Worm (Caenorhabditis elegans): ENCODE results near the gene ZC239.20.

ZC239.20 gene

ce11 chrII:3245836-3246235 lies 39.5 kb upstream of the ZC239.20 start, which contains the start of gene C17F4.7 (continued):
- TF ChIP-seq gei-17 (GFP tag; optimal IDR thresholded peaks at IDR 0.05) (no peak), madf-6 (GFP tag; IDR thresholded peaks at IDR 0.05) (no peak), B0336.3 (GFP tag; IDR thresholded peaks at IDR 0.05) (0 out of 2 replicates have a peak, but pooled peaks have one; percentile 16), snpc-1.1 (tag; optimal IDR thresholded peaks at IDR 0.05; ENCODE audit: insufficient read depth) (no peak), F33H1.4 (GFP tag; IDR thresholded peaks at IDR 0.05) (no peak), mcd-1 (GFP tag; IDR thresholded peaks at IDR 0.05) (no peak), C06A6.2 (GFP tag; conservative IDR thresholded peaks at IDR 0.05) (no peak), lsy-27 (tag; optimal IDR thresholded peaks at IDR 0.05; ENCODE audit: borderline replicate concordance, insufficient read depth) (no peak), T26A5.8 (tag; optimal IDR thresholded peaks at IDR 0.05) (no peak), efl-1 (GFP tag; optimal IDR thresholded peaks at IDR 0.05) (no peak), nhr-90 (tag; optimal IDR thresholded peaks at IDR 0.05) (no peak), dpl-1 (GFP tag; optimal IDR thresholded peaks at IDR 0.05) (no peak), zfh-2 (GFP tag; conservative IDR thresholded peaks at IDR 0.05) (no peak), madf-8 (GFP tag; conservative IDR thresholded peaks at IDR 0.05) (no peak), Y95B8A.8 (GFP tag; IDR thresholded peaks at IDR 0.05) (no peak), bed-1 (GFP tag; IDR thresholded peaks at IDR 0.05) (no peak), snpc-3.4 (tag; optimal IDR thresholded peaks at IDR 0.05) (no peak), ceh-27 (GFP tag; optimal IDR thresholded peaks at IDR 0.05) (no peak), F23B12.7 (tag; optimal IDR thresholded peaks at IDR 0.05; ENCODE audit: insufficient read depth) (no peak), K11D2.4 (GFP tag; IDR thresholded peaks at IDR 0.05) (no peak), B0035.1 (tag; optimal IDR thresholded peaks at IDR 0.05) (no peak), hrde-1 (tag; optimal IDR thresholded peaks at IDR 0.05; ENCODE audit: borderline replicate concordance) (no peak), die-1 (tag; optimal IDR thresholded peaks at IDR 0.05) (no peak), ceh-100 (GFP tag; IDR thresholded peaks at IDR 0.05) (no peak), D2030.7 (GFP tag; IDR thresholded peaks at IDR 0.05) (no peak), rec-8 (tag; optimal IDR thresholded peaks at IDR 0.05) (no peak), hmg-20 (GFP tag; IDR thresholded peaks at IDR 0.05) (no peak), dox-1 (GFP tag; IDR thresholded peaks at IDR 0.05) (peak; percentile 46), ceh-91 (GFP tag; IDR thresholded peaks at IDR 0.05) (no peak), ztf-25 (GFP tag; IDR thresholded peaks at IDR 0.05) (no peak), him-1 (tag; optimal IDR thresholded peaks at IDR 0.05) (no peak), F55B11.4 (tag; optimal IDR thresholded peaks at IDR 0.05; ENCODE audit: borderline replicate concordance, insufficient read depth) (no peak), unc-62 (GFP tag; optimal IDR thresholded peaks at IDR 0.05) (peak; percentile 47), lag-1 (GFP tag; IDR thresholded peaks at IDR 0.05) (no peak), tbp1 (GFP tag; optimal IDR thresholded peaks at IDR 0.05) (peak; percentile 21), ceh-58 (GFP tag; IDR thresholded peaks at IDR 0.05) (no peak), aptf-2 (GFP tag; conservative IDR thresholded peaks at IDR 0.05) (no peak), atf-7 (tag; optimal IDR thresholded peaks at IDR 0.05) (peak; percentile 50), hlh-12 (tag; optimal IDR thresholded peaks at IDR 0.05) (no peak), egl-44 (GFP tag; IDR thresholded peaks at IDR 0.05) (no peak), ceh-40 (GFP tag; IDR thresholded peaks at IDR 0.05) (no peak), ceh-79 (tag; optimal IDR thresholded peaks at IDR 0.05) (no peak), mel-28 (tag; optimal IDR thresholded peaks at IDR 0.05; ENCODE audit: borderline replicate concordance) (no peak)
